Fruit fly (Drosophila melanogaster) Kc167 (cell line): ENCODE data around the gene Mkrn1.

Source experiments
- Myc ChIP-seq: fragments of >200 bp; optimal IDR thresholded peaks from 2 replicates; lab custom pipeline; 2017; ENCODE audit warnings: missing external identifiers
- h ChIP-seq: fragments of >200 bp; optimal IDR thresholded peaks from 3 replicates; lab custom pipeline; 2018; ENCODE audit warnings: missing external identifiers
- psq ChIP-seq: fragments of >200 bp; optimal IDR thresholded peaks from 2 replicates; lab custom pipeline; 2017; ENCODE audit warnings: missing external identifiers
- ttk ChIP-seq: sonication (Bioruptor generic); optimal IDR thresholded peaks from 2 replicates; lab custom pipeline; 2017; ENCODE audit warnings: missing external identifiers

- TF ChIP-seq h (lab: Kevin White, UChicago) (no peak), psq (lab: Kevin White, UChicago) (no peak), ttk (lab: Kevin White, UChicago) (no peak), Myc (lab: Kevin White, UChicago) (no peak)
Observed at dm6 chr3L:21509488-21510122, 23.9 kb downstream of the Mkrn1 start.
